Fruit fly (Drosophila melanogaster) whole organism, wandering third instar larva: ENCODE measurements around the gene Acsx1L.

ENCODE experiments used
- CG9705 ChIP-seq: fragments of 200-800 bp; sonication (Bioruptor generic); optimal IDR thresholded peaks from 2 replicates; lab custom pipeline; 2018; ENCODE audit warnings: missing biosample characterization, mild to moderate bottlenecking, missing genetic modification characterization
- CrebA ChIP-seq: fragments of 200-800 bp; sonication (Bioruptor generic); optimal IDR thresholded peaks from 2 replicates; lab custom pipeline; 2016; ENCODE audit warnings: missing biosample characterization, mild to moderate bottlenecking, missing genetic modification characterization, borderline replicate concordance
- Dfd ChIP-seq: fragments of >200 bp; optimal IDR thresholded peaks from 2 replicates; lab custom pipeline; 2017; ENCODE audit warnings: missing biosample characterization, missing genetic modification characterization
- Dif ChIP-seq: fragments of 200-275, 200-300 bp; sonication (Bioruptor generic); optimal IDR thresholded peaks from 2 replicates; lab custom pipeline; 2018; ENCODE audit warnings: missing biosample characterization, missing genetic modification characterization; ENCODE audit not compliant: partially characterized antibody
- GATAd ChIP-seq: sonication (Bioruptor generic); optimal IDR thresholded peaks from 2 replicates; lab custom pipeline; 2016; ENCODE audit warnings: missing biosample characterization, missing genetic modification characterization
- HLH106 ChIP-seq: fragments of 200-800 bp; optimal IDR thresholded peaks from 3 replicates; lab custom pipeline; 2019; ENCODE audit warnings: missing biosample characterization, mild to moderate bottlenecking, missing genetic modification characterization, moderate library complexity
- Hnf4 ChIP-seq: fragments of 200-800 bp; sonication (Bioruptor generic); optimal IDR thresholded peaks from 2 replicates; lab custom pipeline; 2016; ENCODE audit warnings: missing biosample characterization, mild to moderate bottlenecking, missing genetic modification characterization
- Hr83 ChIP-seq: fragments of 200-300 bp; sonication (Bioruptor generic); optimal IDR thresholded peaks from 2 replicates; lab custom pipeline; 2016; ENCODE audit warnings: missing biosample characterization, mild to moderate bottlenecking, missing genetic modification characterization, moderate library complexity; ENCODE audit not compliant: poor library complexity, severe bottlenecking
- Jra ChIP-seq: sonication (Bioruptor generic); optimal IDR thresholded peaks from 2 replicates; lab custom pipeline; 2016; ENCODE audit warnings: missing biosample characterization, missing genetic modification characterization
- Mio ChIP-seq: sonication (Bioruptor generic); optimal IDR thresholded peaks from 2 replicates; lab custom pipeline; 2016; ENCODE audit warnings: missing biosample characterization, missing genetic modification characterization
- Myc ChIP-seq: fragments of >200 bp; optimal IDR thresholded peaks from 2 replicates; lab custom pipeline; 2017
- OdsH ChIP-seq: fragments of 200-800 bp; sonication (Bioruptor generic); optimal IDR thresholded peaks from 2 replicates; lab custom pipeline; 2016; ENCODE audit warnings: missing biosample characterization, mild to moderate bottlenecking, missing genetic modification characterization
- Rel ChIP-seq, 2 experiments: fragments of 200-800 bp; sonication (Bioruptor generic) in 1 of 2; optimal IDR thresholded peaks; 2 replicates in 1 of 2; 3 replicates in 1 of 2; lab custom pipeline; 2016 to 2019; ENCODE audit warnings: mild to moderate bottlenecking in 2 of 2, missing biosample characterization in 2 of 2, missing genetic modification characterization in 2 of 2, moderate library complexity in 1 of 2
- Vsx2 ChIP-seq: fragments of 200-300, 225-300 bp; sonication (Bioruptor generic); optimal IDR thresholded peaks from 2 replicates; lab custom pipeline; 2018; ENCODE audit warnings: missing biosample characterization, missing genetic modification characterization; ENCODE audit not compliant: partially characterized antibody
- br ChIP-seq: fragments of 200-800 bp; sonication (Bioruptor generic); optimal IDR thresholded peaks from 2 replicates; lab custom pipeline; 2016; ENCODE audit warnings: missing biosample characterization, missing genetic modification characterization
- brk ChIP-seq: fragments of 200-800 bp; sonication (Bioruptor generic); optimal IDR thresholded peaks from 2 replicates; lab custom pipeline; 2016; ENCODE audit warnings: missing biosample characterization, mild to moderate bottlenecking, missing genetic modification characterization
- dl ChIP-seq, 2 experiments: fragments of 175-275, 200-275 bp in 1 of 2; fragments of 200-275 bp in 1 of 2; sonication (Bioruptor generic); optimal IDR thresholded peaks; lab custom pipeline; 2018; ENCODE audit warnings: mild to moderate bottlenecking in 2 of 2, missing biosample characterization in 2 of 2, missing genetic modification characterization in 2 of 2, moderate library complexity in 2 of 2; ENCODE audit not compliant: partially characterized antibody in 2 of 2, insufficient read depth in 1 of 2
- dmrt93B ChIP-seq: fragments of 200-800 bp; sonication (Bioruptor generic); optimal IDR thresholded peaks from 2 replicates; lab custom pipeline; 2018; ENCODE audit warnings: missing biosample characterization, mild to moderate bottlenecking, missing genetic modification characterization
- dsf ChIP-seq: sonication (Bioruptor generic); optimal IDR thresholded peaks from 2 replicates; lab custom pipeline; 2016; ENCODE audit warnings: missing biosample characterization, missing genetic modification characterization, borderline replicate concordance
- ey ChIP-seq: fragments of 200-800 bp; sonication (Bioruptor generic); optimal IDR thresholded peaks from 2 replicates; lab custom pipeline; 2016; ENCODE audit warnings: missing biosample characterization, missing genetic modification characterization
- foxo ChIP-seq, 2 experiments: fragments of 200-800 bp; sonication (Bioruptor generic); optimal IDR thresholded peaks; 2 replicates in 1 of 2; 3 replicates in 1 of 2; lab custom pipeline; 2016 to 2017; ENCODE audit warnings: missing biosample characterization in 2 of 2, missing genetic modification characterization in 2 of 2
- fru ChIP-seq: fragments of 200-800 bp; sonication (Bioruptor generic); optimal IDR thresholded peaks from 3 replicates; lab custom pipeline; 2016; ENCODE audit warnings: missing biosample characterization, mild to moderate bottlenecking, missing genetic modification characterization
- h ChIP-seq: fragments of 200-800 bp; sonication (Bioruptor generic); optimal IDR thresholded peaks from 3 replicates; lab custom pipeline; 2016; ENCODE audit warnings: missing biosample characterization, mild to moderate bottlenecking, missing genetic modification characterization
- jim ChIP-seq: fragments of 175-275, 200-325 bp; sonication (Bioruptor generic); optimal IDR thresholded peaks from 2 replicates; lab custom pipeline; 2016; ENCODE audit warnings: missing biosample characterization, mild to moderate bottlenecking, missing genetic modification characterization
- lola ChIP-seq: fragments of >200 bp; optimal IDR thresholded peaks from 2 replicates; lab custom pipeline; 2017; ENCODE audit warnings: missing biosample characterization, missing genetic modification characterization
- pan ChIP-seq: fragments of >200 bp; optimal IDR thresholded peaks from 2 replicates; lab custom pipeline; 2017
- psq ChIP-seq: fragments of 200-800 bp; sonication (Bioruptor generic); optimal IDR thresholded peaks from 3 replicates; lab custom pipeline; 2017; ENCODE audit warnings: missing biosample characterization, mild to moderate bottlenecking, missing genetic modification characterization, moderate library complexity
- rgr ChIP-seq: fragments of 200-800 bp; sonication (Bioruptor generic); optimal IDR thresholded peaks from 3 replicates; lab custom pipeline; 2016; ENCODE audit warnings: missing biosample characterization, mild to moderate bottlenecking, missing genetic modification characterization
- sage ChIP-seq: fragments of 200-800 bp; sonication (Bioruptor generic); optimal IDR thresholded peaks from 2 replicates; lab custom pipeline; 2016; ENCODE audit warnings: missing biosample characterization, mild to moderate bottlenecking, missing genetic modification characterization
- sv ChIP-seq: fragments of 200-800 bp; sonication (Bioruptor generic); optimal IDR thresholded peaks from 3 replicates; lab custom pipeline; 2016; ENCODE audit warnings: missing biosample characterization, missing genetic modification characterization
- tai ChIP-seq: sonication (Bioruptor generic); optimal IDR thresholded peaks from 2 replicates; lab custom pipeline; 2016; ENCODE audit warnings: missing biosample characterization, missing genetic modification characterization
- woc ChIP-seq: sonication (Bioruptor generic); optimal IDR thresholded peaks from 2 replicates; lab custom pipeline; 2016; ENCODE audit warnings: missing biosample characterization, mild to moderate bottlenecking, missing genetic modification characterization

Acsx1L gene

DNA sequence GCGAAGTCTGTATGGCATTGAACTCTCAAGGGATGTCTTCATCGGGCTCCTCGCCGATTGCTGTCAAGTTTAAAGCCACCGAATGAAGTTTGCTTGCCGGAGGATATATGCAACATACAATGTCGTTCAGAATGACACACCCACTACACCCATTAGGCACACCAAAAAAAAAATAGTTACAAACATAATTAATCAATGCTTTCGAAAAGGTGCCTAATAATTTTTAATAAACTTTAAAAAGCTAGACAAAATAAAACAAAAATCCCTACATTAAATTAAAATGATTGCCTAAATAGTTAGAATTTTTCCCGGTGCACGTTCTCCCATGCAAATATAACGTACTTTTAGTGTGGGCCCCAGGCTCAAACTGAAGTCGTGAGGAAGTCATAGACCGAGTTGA, 39.4 kb upstream of the Acsx1L start:
- TF ChIP-seq Vsx2 (no peak), dsf (no peak), dmrt93B (GFP tag; lab: Kevin White, UChicago) (no peak)

- no peak for TF ChIP-seq CrebA
- no peak for TF ChIP-seq Rel (GFP tag; optimal IDR thresholded peaks at IDR 0.05; lab: Kevin White, UChicago)
- TF ChIP-seq Rel (tag; optimal IDR thresholded peaks at IDR 0.05; lab: Kevin White, UChicago), result peak; percentile 11
- TF ChIP-seq sage (GFP tag; lab: Kevin White, UChicago), result no peak
- no peak for TF ChIP-seq Myc (lab: Kevin White, UChicago)
These were observed 38.5 kb upstream of the Acsx1L start for dm6 chr3R:19811510-19811909.

DNA sequence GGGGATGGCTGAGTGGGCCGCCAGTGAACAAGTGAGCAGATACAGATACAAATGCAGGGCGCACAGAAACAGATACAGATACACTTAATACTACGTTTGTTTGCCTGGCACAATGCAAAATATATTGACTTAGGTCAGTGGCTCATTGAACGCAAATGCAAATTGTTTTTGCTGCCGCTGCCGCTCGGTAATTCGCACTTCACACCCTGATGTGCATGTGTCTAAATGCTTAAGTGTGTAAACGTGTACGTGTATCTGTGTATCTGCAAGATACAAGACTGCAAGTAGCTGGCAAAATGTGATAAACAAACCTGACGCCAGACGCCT, 35.4 kb upstream of the Acsx1L start:
- TF ChIP-seq pan (lab: Kevin White, UChicago) (no peak), Rel (GFP tag; optimal IDR thresholded peaks at IDR 0.05; lab: Kevin White, UChicago) (no peak), Rel (tag; optimal IDR thresholded peaks at IDR 0.05; lab: Kevin White, UChicago) (peak; percentile 47)

dm6 chr3R:19807745-19808429, 34.9 kb upstream of the Acsx1L start:
- TF ChIP-seq brk (GFP tag; lab: Kevin White, UChicago) (no peak), h (no peak), Jra (no peak), tai (GFP tag; lab: Kevin White, UChicago) (no peak), lola (GFP tag; lab: Kevin White, UChicago) (no peak)

DNA sequence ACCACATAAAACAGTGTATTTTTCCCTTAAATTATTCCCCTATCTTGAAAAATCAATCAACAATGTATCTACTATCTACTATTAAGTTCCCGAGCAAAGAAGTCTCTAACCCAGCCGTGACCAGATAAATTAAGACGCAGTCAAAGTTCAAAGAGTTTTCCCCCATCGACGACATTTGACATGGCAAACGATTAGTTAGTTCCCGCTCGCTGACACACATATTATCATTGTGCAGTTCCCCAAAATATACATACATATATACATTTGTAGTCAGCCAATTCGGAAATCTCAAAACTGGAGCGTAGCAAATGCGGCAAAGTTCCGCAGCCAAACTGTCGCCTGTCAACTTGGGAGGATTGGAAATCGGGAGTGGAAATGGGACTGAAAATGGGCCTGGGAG, 34.1 kb upstream of the Acsx1L start:
- no peak for TF ChIP-seq brk (GFP tag; lab: Kevin White, UChicago)
- no peak for TF ChIP-seq Myc (lab: Kevin White, UChicago)
- TF ChIP-seq GATAd (GFP tag; lab: Kevin White, UChicago), result no peak
- TF ChIP-seq Dfd (GFP tag; lab: Kevin White, UChicago), result no peak
- no peak for TF ChIP-seq Mio (GFP tag; lab: Kevin White, UChicago)
- TF ChIP-seq ey (GFP tag; lab: Kevin White, UChicago), result no peak
- no peak for TF ChIP-seq woc (GFP tag; lab: Kevin White, UChicago)

dm6 chr3R:19804905-19805304, 31.9 kb upstream of the Acsx1L start:
- no peak for TF ChIP-seq br (GFP tag; lab: Kevin White, UChicago)
- TF ChIP-seq CrebA, result no peak
- TF ChIP-seq Jra, result no peak
- no peak for TF ChIP-seq CG9705 (GFP tag; lab: Kevin White, UChicago)
- no peak for TF ChIP-seq psq (GFP tag; lab: Kevin White, UChicago)
- no peak for TF ChIP-seq dl (GFP tag; optimal IDR thresholded peaks at IDR 0.05; lab: Kevin White, UChicago; ENCODE audit: insufficient read depth in 1 of 2, partially characterized antibody in 2 of 2)
- TF ChIP-seq pan (lab: Kevin White, UChicago), result no peak
- no peak for TF ChIP-seq OdsH (GFP tag; lab: Kevin White, UChicago)
- TF ChIP-seq Hnf4 (GFP tag; lab: Kevin White, UChicago), result no peak
- no peak for TF ChIP-seq Dfd (GFP tag; lab: Kevin White, UChicago)
- TF ChIP-seq tai (GFP tag; lab: Kevin White, UChicago), result no peak
- no peak for TF ChIP-seq Vsx2
- TF ChIP-seq jim (GFP tag; lab: Kevin White, UChicago), result no peak
- TF ChIP-seq ey (GFP tag; lab: Kevin White, UChicago), result no peak
- no peak for TF ChIP-seq HLH106
- no peak for TF ChIP-seq Dif
- no peak for TF ChIP-seq GATAd (GFP tag; lab: Kevin White, UChicago)
- TF ChIP-seq Myc (lab: Kevin White, UChicago), result no peak
- TF ChIP-seq rgr, result no peak

- TF ChIP-seq sage (GFP tag; lab: Kevin White, UChicago) (no peak), Hr83 (GFP tag; lab: Kevin White, UChicago) (no peak), Myc (lab: Kevin White, UChicago) (no peak), HLH106 (no peak), br (GFP tag; lab: Kevin White, UChicago) (no peak), foxo (GFP tag; optimal IDR thresholded peaks at IDR 0.05; lab: Kevin White, UChicago) (no peak), fru (GFP tag; lab: Kevin White, UChicago) (no peak), dmrt93B (GFP tag; lab: Kevin White, UChicago) (no peak), Rel (GFP tag; optimal IDR thresholded peaks at IDR 0.05; lab: Kevin White, UChicago) (no peak), Rel (tag; optimal IDR thresholded peaks at IDR 0.05; lab: Kevin White, UChicago) (no peak), GATAd (GFP tag; lab: Kevin White, UChicago) (no peak), sv (no peak), tai (GFP tag; lab: Kevin White, UChicago) (no peak), CG9705 (GFP tag; lab: Kevin White, UChicago) (no peak), Mio (GFP tag; lab: Kevin White, UChicago) (no peak), dl (GFP tag; optimal IDR thresholded peaks at IDR 0.05; lab: Kevin White, UChicago; ENCODE audit: insufficient read depth in 1 of 2, partially characterized antibody in 2 of 2) (no peak), OdsH (GFP tag; lab: Kevin White, UChicago) (no peak), CrebA (no peak)
- TF ChIP-seq, all 38 proteins: peak for 0
These were observed 30.5 kb upstream of the Acsx1L start for dm6 chr3R:19803539-19803938.
